Fruit fly (Drosophila melanogaster) whole organism, embryonic: ENCODE results near the gene ClpX.
A peak's percentile ranks its signal among the peaks of the same experiment; 100 is the strongest.

Experiments used
- B-H1 ChIP-seq: fragments of 200-800 bp; sonication (Bioruptor generic); IDR thresholded peaks from 3 replicates; pipeline ENCODE4 v1.3.6; 2022; ENCODE audit warnings: missing biosample characterization, missing genetic modification characterization
- Bgb ChIP-seq: fragments of 200-800 bp; sonication (Bioruptor generic); IDR thresholded peaks from 2 replicates; pipeline ENCODE4 v1.3.6; 2022; ENCODE audit warnings: missing biosample characterization, missing genetic modification characterization; ENCODE audit not compliant: partially characterized antibody
- CG10321 ChIP-seq: fragments of 200-800 bp; sonication (Bioruptor generic); IDR thresholded peaks from 2 replicates; pipeline ENCODE4 v1.3.6; 2022; ENCODE audit warnings: missing biosample characterization, missing genetic modification characterization
- CG11247 ChIP-seq: fragments of 200-800 bp; sonication (Bioruptor generic); IDR thresholded peaks from 2 replicates; pipeline ENCODE4 v1.3.6; 2022; ENCODE audit warnings: missing biosample characterization, missing genetic modification characterization
- CG11560 ChIP-seq: fragments of 200-800 bp; sonication (Bioruptor generic); IDR thresholded peaks from 3 replicates; pipeline ENCODE4 v1.3.6; 2022; ENCODE audit warnings: missing biosample characterization, missing genetic modification characterization
- CG11696 ChIP-seq: fragments of 200-800 bp; sonication (Bioruptor generic); IDR thresholded peaks from 2 replicates; pipeline ENCODE4 v1.3.6; 2022; ENCODE audit warnings: missing biosample characterization, missing genetic modification characterization
- CG12104 ChIP-seq: fragments of 200-800 bp; sonication (Bioruptor generic); optimal IDR thresholded peaks from 3 replicates; lab custom pipeline; 2016; ENCODE audit warnings: missing biosample characterization, missing genetic modification characterization
- CG12299 ChIP-seq: fragments of 200-800 bp; sonication (Bioruptor generic); optimal IDR thresholded peaks from 2 replicates; lab custom pipeline; 2018; ENCODE audit warnings: missing biosample characterization, mild to moderate bottlenecking, missing genetic modification characterization
- CG13624 ChIP-seq: fragments of 200-800 bp; sonication (Bioruptor generic); optimal IDR thresholded peaks from 2 replicates; lab custom pipeline; 2016; ENCODE audit warnings: missing biosample characterization, missing genetic modification characterization
- CG14050 ChIP-seq: fragments of 200-800 bp; sonication (Bioruptor generic); IDR thresholded peaks from 3 replicates; pipeline ENCODE4 v1.3.6; 2022; ENCODE audit warnings: missing biosample characterization, missing genetic modification characterization
- CG14710 ChIP-seq: fragments of 200-800 bp; sonication (Bioruptor generic); optimal IDR thresholded peaks from 3 replicates; lab custom pipeline; 2019; ENCODE audit warnings: missing biosample characterization, mild to moderate bottlenecking, missing genetic modification characterization, moderate library complexity
- CG14860 ChIP-seq: fragments of 200-800 bp; sonication (Bioruptor generic); IDR thresholded peaks from 3 replicates; pipeline ENCODE4 v1.3.6; 2022; ENCODE audit warnings: missing biosample characterization, missing genetic modification characterization; ENCODE audit not compliant: partially characterized antibody
- CG15514 ChIP-seq: fragments of 200-800 bp; sonication (Bioruptor generic); optimal IDR thresholded peaks from 3 replicates; lab custom pipeline; 2017; ENCODE audit warnings: missing biosample characterization, missing genetic modification characterization, mild to moderate bottlenecking, moderate library complexity, missing genetic modification reagents
- CG1602 ChIP-seq: fragments of 200-800 bp; sonication (Bioruptor generic); optimal IDR thresholded peaks from 3 replicates; lab custom pipeline; 2016; ENCODE audit warnings: missing biosample characterization, missing genetic modification characterization
- CG2202 ChIP-seq: fragments of 200-800 bp; sonication (Bioruptor generic); optimal IDR thresholded peaks from 2 replicates; lab custom pipeline; 2018; ENCODE audit warnings: missing biosample characterization, mild to moderate bottlenecking, missing genetic modification characterization
- CG4404 ChIP-seq: fragments of 200-800 bp; sonication (Bioruptor generic); IDR thresholded peaks from 2 replicates; pipeline ENCODE4 v1.3.6; 2022; ENCODE audit warnings: missing biosample characterization, missing genetic modification characterization
- CG6254 ChIP-seq: fragments of 200-800 bp; sonication (Bioruptor generic); optimal IDR thresholded peaks from 3 replicates; lab custom pipeline; 2017; ENCODE audit warnings: mild to moderate bottlenecking, missing biosample characterization, missing genetic modification reagents, missing genetic modification characterization
- CG6654 ChIP-seq: fragments of 200-800 bp; sonication (Bioruptor generic); optimal IDR thresholded peaks from 2 replicates; lab custom pipeline; 2017; ENCODE audit warnings: missing biosample characterization, mild to moderate bottlenecking, missing genetic modification characterization
- CG7745 ChIP-seq: fragments of 200-800 bp; sonication (Bioruptor generic); optimal IDR thresholded peaks from 2 replicates; lab custom pipeline; 2018; ENCODE audit warnings: missing biosample characterization, mild to moderate bottlenecking, missing genetic modification characterization, moderate library complexity
- CG7987 ChIP-seq: fragments of 200-800 bp; sonication (Bioruptor generic); optimal IDR thresholded peaks from 2 replicates; lab custom pipeline; 2018; ENCODE audit warnings: missing biosample characterization, mild to moderate bottlenecking, missing genetic modification characterization, moderate library complexity
- CoRest ChIP-seq: fragments of 200-800 bp; sonication (Bioruptor generic); optimal IDR thresholded peaks from 3 replicates; lab custom pipeline; 2018; ENCODE audit warnings: missing biosample characterization, mild to moderate bottlenecking, missing genetic modification characterization, moderate library complexity
- Dbx ChIP-seq: fragments of 200-800 bp; sonication (Bioruptor generic); IDR thresholded peaks from 3 replicates; pipeline ENCODE4 v1.3.6; 2022; ENCODE audit warnings: missing biosample characterization, missing genetic modification characterization
- Deaf1 ChIP-seq: fragments of 200-800 bp; optimal IDR thresholded peaks from 3 replicates; lab custom pipeline; 2019; ENCODE audit warnings: missing biosample characterization, mild to moderate bottlenecking, missing genetic modification characterization, moderate library complexity
- Doc3 ChIP-seq: fragments of 200-800 bp; sonication (Bioruptor generic); IDR thresholded peaks from 3 replicates; pipeline ENCODE4 v1.3.6; 2022; ENCODE audit warnings: missing biosample characterization, missing genetic modification characterization; ENCODE audit not compliant: partially characterized antibody
- Dref ChIP-seq: fragments of 200-800 bp; sonication (Bioruptor generic); IDR thresholded peaks from 2 replicates; pipeline ENCODE4 v1.3.6; 2022; ENCODE audit warnings: missing biosample characterization, missing genetic modification characterization
- GATAe ChIP-seq: fragments of 200-800 bp; sonication (Bioruptor generic); conservative IDR thresholded peaks from 2 replicates; pipeline ENCODE4 v1.3.6; 2022; ENCODE audit warnings: missing biosample characterization, missing genetic modification characterization
- HmgZ ChIP-seq: fragments of 200-800 bp; sonication (Bioruptor generic); optimal IDR thresholded peaks from 2 replicates; lab custom pipeline; 2018; ENCODE audit warnings: missing biosample characterization, mild to moderate bottlenecking, missing genetic modification characterization
- Hmr ChIP-seq: fragments of 200-800 bp; sonication (Bioruptor generic); optimal IDR thresholded peaks from 3 replicates; lab custom pipeline; 2017; ENCODE audit warnings: mild to moderate bottlenecking, missing biosample characterization, missing genetic modification reagents, missing genetic modification characterization
- Neu2 ChIP-seq: fragments of 200-800 bp; sonication (Bioruptor generic); optimal IDR thresholded peaks from 3 replicates; lab custom pipeline; 2016; ENCODE audit warnings: missing biosample characterization, missing genetic modification characterization, borderline replicate concordance
- Poxn ChIP-seq: fragments of 200-800 bp; sonication (Bioruptor generic); IDR thresholded peaks from 2 replicates; pipeline ENCODE4 v1.3.6; 2022; ENCODE audit warnings: missing biosample characterization, missing genetic modification characterization
- Side ChIP-seq: fragments of 200-800 bp; sonication (Bioruptor generic); optimal IDR thresholded peaks from 2 replicates; lab custom pipeline; 2016; ENCODE audit warnings: missing biosample characterization, missing genetic modification characterization
- Sry-β ChIP-seq: fragments of 200-800 bp; sonication (Bioruptor generic); optimal IDR thresholded peaks from 2 replicates; lab custom pipeline; 2018; ENCODE audit warnings: missing biosample characterization, mild to moderate bottlenecking, missing genetic modification characterization, moderate library complexity
- Ssrp ChIP-seq: fragments of 200-800 bp; sonication (Bioruptor generic); optimal IDR thresholded peaks from 2 replicates; lab custom pipeline; 2018; ENCODE audit warnings: missing biosample characterization, mild to moderate bottlenecking, missing genetic modification characterization, moderate library complexity
- abd-A ChIP-seq: fragments of 200-800 bp; sonication (Bioruptor generic); optimal IDR thresholded peaks from 3 replicates; lab custom pipeline; 2019; ENCODE audit warnings: missing biosample characterization, mild to moderate bottlenecking, missing genetic modification characterization, moderate library complexity
- ash1 ChIP-seq: fragments of 200-800 bp; sonication (Bioruptor generic); optimal IDR thresholded peaks from 2 replicates; lab custom pipeline; 2018; ENCODE audit warnings: missing biosample characterization, mild to moderate bottlenecking, missing genetic modification characterization
- bab2 ChIP-seq: fragments of 200-800 bp; sonication (Bioruptor generic); optimal IDR thresholded peaks from 2 replicates; lab custom pipeline; 2016; ENCODE audit warnings: missing biosample characterization, missing genetic modification characterization
- br ChIP-seq: fragments of >200 bp; optimal IDR thresholded peaks from 2 replicates; lab custom pipeline; 2017
- btn ChIP-seq: fragments of 200-800 bp; sonication (Bioruptor generic); optimal IDR thresholded peaks from 2 replicates; lab custom pipeline; 2016; ENCODE audit warnings: missing biosample characterization, missing genetic modification characterization
- dmrt11E ChIP-seq: fragments of 200-800 bp; sonication (Bioruptor generic); optimal IDR thresholded peaks from 3 replicates; lab custom pipeline; 2018; ENCODE audit warnings: missing biosample characterization, mild to moderate bottlenecking, missing genetic modification characterization, moderate library complexity
- fd64A ChIP-seq: fragments of 200-800 bp; sonication (Bioruptor generic); optimal IDR thresholded peaks from 3 replicates; lab custom pipeline; 2018; ENCODE audit warnings: missing biosample characterization, mild to moderate bottlenecking, missing genetic modification characterization
- ftz-f1 ChIP-seq: fragments of 200-800 bp; sonication (Bioruptor generic); optimal IDR thresholded peaks from 2 replicates; lab custom pipeline; 2016; ENCODE audit warnings: missing biosample characterization, missing genetic modification characterization
- gce ChIP-seq: fragments of 200-800 bp; sonication (Bioruptor generic); IDR thresholded peaks from 3 replicates; pipeline ENCODE4 v1.3.6; 2022; ENCODE audit warnings: missing biosample characterization, missing genetic modification characterization
- gcm2 ChIP-seq: fragments of 200-800 bp; sonication (Bioruptor generic); optimal IDR thresholded peaks from 2 replicates; lab custom pipeline; 2016; ENCODE audit warnings: missing biosample characterization, missing genetic modification characterization
- run ChIP-seq: fragments of 200-800 bp; sonication (Bioruptor generic); optimal IDR thresholded peaks from 3 replicates; lab custom pipeline; 2018; ENCODE audit warnings: missing biosample characterization, mild to moderate bottlenecking, missing genetic modification characterization
- sim ChIP-seq: fragments of 200-800 bp; sonication (Bioruptor generic); IDR thresholded peaks from 2 replicates; pipeline ENCODE4 v1.3.6; 2022; ENCODE audit warnings: missing biosample characterization, missing genetic modification characterization
- ssp ChIP-seq: fragments of 200-800 bp; sonication (Bioruptor generic); IDR thresholded peaks from 2 replicates; pipeline ENCODE4 v1.3.6; 2022; ENCODE audit warnings: missing biosample characterization, missing genetic modification characterization
- tin ChIP-seq: fragments of 200-800 bp; sonication (Bioruptor generic); optimal IDR thresholded peaks from 3 replicates; lab custom pipeline; 2016; ENCODE audit warnings: missing biosample characterization, missing genetic modification characterization
- trh ChIP-seq: fragments of 200-800 bp; sonication (Bioruptor generic); optimal IDR thresholded peaks from 2 replicates; lab custom pipeline; 2016; ENCODE audit warnings: missing biosample characterization, missing genetic modification characterization
- z ChIP-seq: fragments of 200-800 bp; sonication (Bioruptor generic); IDR thresholded peaks from 3 replicates; pipeline ENCODE4 v1.3.6; 2022; ENCODE audit warnings: missing biosample characterization, missing genetic modification characterization

ClpX gene

dm6 chr3R:19863979-19864775, 39.3 kb downstream of the ClpX start, which contains the start of the genes CG4572 and CG4686 (continued):
- peak; percentile 7 for TF ChIP-seq gcm2 (GFP tag; lab: Kevin White, UChicago)
- TF ChIP-seq CG11560, result peak; percentile 39; the same call in 1 of the 3 replicates
- TF ChIP-seq CG6654, result peak; percentile 18
- TF ChIP-seq br, result no peak
- TF ChIP-seq Ssrp (tag; lab: Kevin White, UChicago), result peak; percentile 65
- TF ChIP-seq trh (GFP tag; lab: Kevin White, UChicago), result peak; percentile 34
- no peak for TF ChIP-seq Bgb
- no peak for TF ChIP-seq CG10321 (GFP tag; lab: Robert Waterston, UW)
- peak; percentile 55; the same call in 1 of the 2 replicates for TF ChIP-seq GATAe (GFP tag; lab: Robert Waterston, UW)
- TF ChIP-seq CG14710, result peak; percentile 99
- TF ChIP-seq Poxn (GFP tag; lab: Robert Waterston, UW), result no peak
- no peak for TF ChIP-seq Doc3
- peak; percentile 67; the same call in 2 of the 3 replicates for TF ChIP-seq gce (GFP tag; lab: Robert Waterston, UW)
- no peak for TF ChIP-seq CG14860 (GFP tag; lab: Robert Waterston, UW)
- TF ChIP-seq Side (GFP tag; lab: Kevin White, UChicago), result peak; percentile 75
- TF ChIP-seq tin (GFP tag; lab: Kevin White, UChicago), result peak; percentile 67
- no peak for TF ChIP-seq ash1 (GFP tag; lab: Kevin White, UChicago)
- TF ChIP-seq fd64A (GFP tag; lab: Kevin White, UChicago), result no peak
- TF ChIP-seq HmgZ (tag; lab: Kevin White, UChicago), result peak; percentile 66
- TF ChIP-seq bab2, result peak; percentile 94
- peak; percentile 23; the same call in 1 of the 2 replicates for TF ChIP-seq Dref (GFP tag; lab: Robert Waterston, UW)
- peak; percentile 76 for TF ChIP-seq Hmr (GFP tag; lab: Kevin White, UChicago)
- peak; percentile 47 for TF ChIP-seq dmrt11E (tag; lab: Kevin White, UChicago)
- peak; percentile 18; the same call in 2 of the 3 replicates for TF ChIP-seq B-H1
- no peak for TF ChIP-seq Deaf1
- peak; percentile 96 for TF ChIP-seq CG13624 (GFP tag; lab: Kevin White, UChicago)
- TF ChIP-seq CG12299 (tag; lab: Kevin White, UChicago), result no peak
- no peak; the same call in none of the 2 replicates for TF ChIP-seq CG11696 (GFP tag; lab: Robert Waterston, UW)
- peak; percentile 7 for TF ChIP-seq CG7987 (GFP tag; lab: Kevin White, UChicago)
- TF ChIP-seq sim (GFP tag; lab: Robert Waterston, UW), result peak; percentile 17; the same call in 1 of the 2 replicates
- TF ChIP-seq run, result peak; percentile 28
- TF ChIP-seq CG1602 (GFP tag; lab: Kevin White, UChicago), result peak; percentile 74
- TF ChIP-seq abd-A (tag; lab: Kevin White, UChicago), result no peak
- TF ChIP-seq ftz-f1 (GFP tag; lab: Kevin White, UChicago), result no peak
- peak; percentile 67 for TF ChIP-seq CG12104
- TF ChIP-seq CG11247, result peak; percentile 68; the same call in 1 of the 2 replicates
- TF ChIP-seq CG6254, result no peak
- peak; percentile 21 for TF ChIP-seq CG2202 (tag; lab: Kevin White, UChicago)
- TF ChIP-seq CG14050 (GFP tag; lab: Robert Waterston, UW), result peak; percentile 61
- TF ChIP-seq CoRest (tag; lab: Kevin White, UChicago), result peak; percentile 85
- peak; percentile 19 for TF ChIP-seq btn
- peak; percentile 84 for TF ChIP-seq Sry-β (GFP tag; lab: Kevin White, UChicago)
- peak; percentile 62; the same call in 2 of the 3 replicates for TF ChIP-seq Dbx (GFP tag; lab: Robert Waterston, UW)
- no peak for TF ChIP-seq z (GFP tag; lab: Robert Waterston, UW)
- no peak for TF ChIP-seq Neu2
- TF ChIP-seq CG7745 (tag; lab: Kevin White, UChicago), result no peak
- TF ChIP-seq CG15514 (GFP tag; lab: Kevin White, UChicago), result peak; percentile 91
- peak; percentile 83 for TF ChIP-seq CG4404
- peak; percentile 78 for TF ChIP-seq ssp (GFP tag; lab: Robert Waterston, UW)
